Worm (Caenorhabditis elegans) whole organism, young adult: Measurements from ENCODE around the gene C15H11.1.
A peak's percentile ranks its signal among the peaks of the same experiment; 100 is the strongest.

ENCODE experiments used
- B0019.2 ChIP-seq: fragments of 200-800 bp; sonication (Bioruptor generic); conservative IDR thresholded peaks from 2 replicates; pipeline ENCODE4 v1.3.6; 2022; ENCODE audit warnings: missing genetic modification reagents, missing genetic modification characterization, missing compliant biosample characterization
- B0336.3 ChIP-seq: fragments of 200-800 bp; sonication (Bioruptor generic); IDR thresholded peaks from 2 replicates; pipeline ENCODE4 v1.3.6; 2022; ENCODE audit warnings: missing genetic modification characterization, missing compliant biosample characterization
- C06A6.2 ChIP-seq: fragments of 200-800 bp; sonication (Bioruptor generic); conservative IDR thresholded peaks from 2 replicates; pipeline ENCODE4 v1.3.6; 2022; ENCODE audit warnings: missing genetic modification characterization, missing compliant biosample characterization
- C17E4.6 ChIP-seq: fragments of 200-800 bp; sonication (Bioruptor generic); IDR thresholded peaks from 2 replicates; pipeline ENCODE4 v1.3.6; 2022; ENCODE audit warnings: missing genetic modification reagents, missing genetic modification characterization, missing compliant biosample characterization
- D2030.7 ChIP-seq: fragments of 200-800 bp; sonication (Bioruptor generic); IDR thresholded peaks from 2 replicates; pipeline ENCODE4 v1.3.6; 2022; ENCODE audit warnings: missing genetic modification reagents, missing genetic modification characterization, missing compliant biosample characterization
- F39B2.1 ChIP-seq: fragments of 200-800 bp; sonication (Bioruptor generic); IDR thresholded peaks from 2 replicates; pipeline ENCODE4 v1.3.6; 2022; ENCODE audit warnings: missing genetic modification reagents, missing genetic modification characterization, missing compliant biosample characterization
- F57C9.4 ChIP-seq: sonication (generic microtip); optimal IDR thresholded peaks from 2 replicates; lab custom pipeline; 2017; ENCODE audit warnings: mild to moderate bottlenecking, missing genetic modification characterization, missing compliant biosample characterization
- K11D2.4 ChIP-seq: fragments of 200-800 bp; sonication (Bioruptor generic); IDR thresholded peaks from 2 replicates; pipeline ENCODE4 v1.3.6; 2022; ENCODE audit warnings: missing genetic modification reagents, missing genetic modification characterization, missing compliant biosample characterization
- Y53F4B.3 ChIP-seq: fragments of 200-800 bp; sonication (Bioruptor generic); IDR thresholded peaks from 2 replicates; pipeline ENCODE4 v1.3.6; 2022; ENCODE audit warnings: missing genetic modification reagents, missing genetic modification characterization, missing compliant biosample characterization
- Y53G8AR.9 ChIP-seq: fragments of 200-800 bp; sonication (Bioruptor generic); conservative IDR thresholded peaks from 2 replicates; pipeline ENCODE4 v1.3.6; 2022; ENCODE audit warnings: missing genetic modification reagents, missing genetic modification characterization, missing compliant biosample characterization
- Y67H2A.10 ChIP-seq: fragments of 200-800 bp; sonication (Bioruptor generic); conservative IDR thresholded peaks from 2 replicates; pipeline ENCODE4 v1.3.6; 2022; ENCODE audit warnings: missing genetic modification reagents, missing genetic modification characterization, missing compliant biosample characterization
- akir-1 ChIP-seq: fragments of 200-800 bp; sonication (Bioruptor generic); optimal IDR thresholded peaks from 2 replicates; lab custom pipeline; 2018; ENCODE audit warnings: mild to moderate bottlenecking, missing genetic modification characterization, moderate library complexity, missing compliant biosample characterization
- atf-7 ChIP-seq: sonication (generic microtip); optimal IDR thresholded peaks from 2 replicates; lab custom pipeline; 2017; ENCODE audit warnings: mild to moderate bottlenecking, missing genetic modification characterization, missing compliant biosample characterization
- attf-3 ChIP-seq: fragments of 200-800 bp; sonication (Bioruptor generic); conservative IDR thresholded peaks from 2 replicates; pipeline ENCODE4 v1.3.6; 2022; ENCODE audit warnings: missing genetic modification reagents, missing genetic modification characterization, missing compliant biosample characterization
- bed-1 ChIP-seq: fragments of 200-800 bp; sonication (Bioruptor generic); IDR thresholded peaks from 2 replicates; pipeline ENCODE4 v1.3.6; 2022; ENCODE audit warnings: missing genetic modification reagents, missing genetic modification characterization, missing compliant biosample characterization
- bed-2 ChIP-seq: fragments of 200-800 bp; sonication (Bioruptor generic); IDR thresholded peaks from 2 replicates; pipeline ENCODE4 v1.3.6; 2022; ENCODE audit warnings: missing genetic modification reagents, missing genetic modification characterization, missing compliant biosample characterization
- cebp-2 ChIP-seq: fragments of 200-800 bp; sonication (Bioruptor generic); IDR thresholded peaks from 2 replicates; pipeline ENCODE4 v1.3.6; 2022; ENCODE audit warnings: missing genetic modification characterization, missing compliant biosample characterization
- ceh-27 ChIP-seq: fragments of 200-800 bp; sonication (Bioruptor generic); optimal IDR thresholded peaks from 2 replicates; lab custom pipeline; 2018; ENCODE audit warnings: mild to moderate bottlenecking, missing genetic modification characterization, moderate library complexity, missing compliant biosample characterization
- ceh-40 ChIP-seq: fragments of 200-800 bp; sonication (Bioruptor generic); IDR thresholded peaks from 2 replicates; pipeline ENCODE4 v1.3.6; 2022; ENCODE audit warnings: missing genetic modification characterization, missing compliant biosample characterization
- ceh-58 ChIP-seq: fragments of 200-800 bp; sonication (Bioruptor generic); IDR thresholded peaks from 2 replicates; pipeline ENCODE4 v1.3.6; 2022; ENCODE audit warnings: missing genetic modification characterization, missing compliant biosample characterization
- chd-7 ChIP-seq: sonication (generic microtip); optimal IDR thresholded peaks from 2 replicates; lab custom pipeline; 2016; ENCODE audit warnings: mild to moderate bottlenecking, missing genetic modification characterization, moderate library complexity, missing compliant biosample characterization
- dox-1 ChIP-seq: fragments of 200-800 bp; sonication (Bioruptor generic); IDR thresholded peaks from 2 replicates; pipeline ENCODE4 v1.3.6; 2022; ENCODE audit warnings: missing genetic modification reagents, missing genetic modification characterization, missing compliant biosample characterization
- efl-1 ChIP-seq: fragments of 150-350 bp; optimal IDR thresholded peaks from 2 replicates; lab custom pipeline; 2014; ENCODE audit warnings: missing biosample characterization, missing genetic modification reagents, missing genetic modification characterization
- egl-18 ChIP-seq: fragments of 200-800 bp; sonication (Bioruptor generic); IDR thresholded peaks from 2 replicates; pipeline ENCODE4 v1.3.6; 2022; ENCODE audit warnings: missing genetic modification reagents, missing genetic modification characterization, missing compliant biosample characterization
- fkh-3 ChIP-seq: sonication (generic microtip); optimal IDR thresholded peaks from 2 replicates; lab custom pipeline; 2016; ENCODE audit warnings: mild to moderate bottlenecking, missing genetic modification characterization, missing compliant biosample characterization
- gei-17 ChIP-seq: fragments of 200-800 bp; sonication (Bioruptor generic); optimal IDR thresholded peaks from 2 replicates; lab custom pipeline; 2018; ENCODE audit warnings: mild to moderate bottlenecking, missing genetic modification characterization, missing compliant biosample characterization
- hlh-12 ChIP-seq: sonication (generic microtip); optimal IDR thresholded peaks from 2 replicates; lab custom pipeline; 2016; ENCODE audit warnings: missing genetic modification characterization, missing compliant biosample characterization
- hrde-1 ChIP-seq: sonication (generic microtip); optimal IDR thresholded peaks from 2 replicates; lab custom pipeline; 2016; ENCODE audit warnings: missing genetic modification characterization, mild to moderate bottlenecking, missing compliant biosample characterization, moderate library complexity, missing genotype, missing genetic modification reagents, borderline replicate concordance
- lin-40 ChIP-seq: sonication (generic microtip); optimal IDR thresholded peaks from 2 replicates; lab custom pipeline; 2016; ENCODE audit warnings: missing genetic modification characterization, mild to moderate bottlenecking, missing compliant biosample characterization, missing genotype, missing genetic modification reagents
- lin-54 ChIP-seq: fragments of 200-800 bp; sonication (Bioruptor generic); optimal IDR thresholded peaks from 2 replicates; lab custom pipeline; 2018; ENCODE audit warnings: mild to moderate bottlenecking, missing genetic modification characterization, missing compliant biosample characterization
- lir-1 ChIP-seq: fragments of 200-800 bp; sonication (Bioruptor generic); conservative IDR thresholded peaks from 2 replicates; pipeline ENCODE4 v1.3.6; 2022; ENCODE audit warnings: missing genetic modification reagents, missing genetic modification characterization, missing compliant biosample characterization
- lsl-1 ChIP-seq: fragments of 200-800 bp; sonication (Bioruptor generic); optimal IDR thresholded peaks from 2 replicates; lab custom pipeline; 2018; ENCODE audit warnings: mild to moderate bottlenecking, missing genetic modification characterization, moderate library complexity, missing compliant biosample characterization
- lsy-27 ChIP-seq: sonication (generic microtip); optimal IDR thresholded peaks from 2 replicates; lab custom pipeline; 2017; ENCODE audit warnings: missing genetic modification characterization, mild to moderate bottlenecking, missing compliant biosample characterization, antibody characterized with exemption, missing genotype, borderline replicate concordance; ENCODE audit not compliant: insufficient read depth
- madf-10 ChIP-seq: sonication (generic microtip); optimal IDR thresholded peaks from 2 replicates; lab custom pipeline; 2016; ENCODE audit warnings: mild to moderate bottlenecking, missing genetic modification characterization, missing compliant biosample characterization
- madf-3 ChIP-seq: fragments of 200-800 bp; sonication (Bioruptor generic); IDR thresholded peaks from 2 replicates; pipeline ENCODE4 v1.3.6; 2022; ENCODE audit warnings: missing genetic modification reagents, missing genetic modification characterization, missing compliant biosample characterization
- madf-6 ChIP-seq: fragments of 200-800 bp; sonication (Bioruptor generic); IDR thresholded peaks from 2 replicates; pipeline ENCODE4 v1.3.6; 2022; ENCODE audit warnings: missing genetic modification reagents, missing genetic modification characterization, missing compliant biosample characterization
- mel-28 ChIP-seq: sonication (generic microtip); optimal IDR thresholded peaks from 2 replicates; lab custom pipeline; 2016; ENCODE audit warnings: borderline replicate concordance, mild to moderate bottlenecking, missing genetic modification characterization, missing compliant biosample characterization
- mes-4 ChIP-seq: sonication (generic microtip); optimal IDR thresholded peaks from 2 replicates; lab custom pipeline; 2016; ENCODE audit warnings: missing genotype, missing genetic modification characterization, missing compliant biosample characterization
- mxl-1 ChIP-seq: sonication (generic microtip); optimal IDR thresholded peaks from 2 replicates; lab custom pipeline; 2016; ENCODE audit warnings: missing genetic modification characterization, missing compliant biosample characterization
- nfya-1 ChIP-seq: sonication (generic microtip); optimal IDR thresholded peaks from 2 replicates; lab custom pipeline; 2017; ENCODE audit warnings: antibody characterized with exemption, missing compliant biosample characterization, missing genetic modification characterization, borderline replicate concordance; ENCODE audit not compliant: insufficient read depth
- nhr-90 ChIP-seq: sonication (generic microtip); optimal IDR thresholded peaks from 2 replicates; lab custom pipeline; 2016; ENCODE audit warnings: missing genotype, mild to moderate bottlenecking, missing genetic modification characterization, missing compliant biosample characterization
- pbrm-1 ChIP-seq: fragments of 200-800 bp; sonication (Bioruptor generic); IDR thresholded peaks from 2 replicates; pipeline ENCODE4 v1.3.6; 2022; ENCODE audit warnings: missing genetic modification reagents, missing genetic modification characterization, missing compliant biosample characterization
- repo-1 ChIP-seq: sonication (generic microtip); optimal IDR thresholded peaks from 2 replicates; lab custom pipeline; 2017; ENCODE audit warnings: mild to moderate bottlenecking, missing genetic modification characterization, missing compliant biosample characterization
- snpc-1.1 ChIP-seq: sonication (generic microtip); optimal IDR thresholded peaks from 2 replicates; lab custom pipeline; 2017; ENCODE audit warnings: missing genetic modification characterization, mild to moderate bottlenecking, missing compliant biosample characterization, antibody characterized with exemption, moderate library complexity, missing genotype, missing genetic modification reagents; ENCODE audit not compliant: insufficient read depth
- snpc-3.4 ChIP-seq: sonication (generic microtip); optimal IDR thresholded peaks from 2 replicates; lab custom pipeline; 2017; ENCODE audit warnings: missing genetic modification characterization, mild to moderate bottlenecking, missing compliant biosample characterization, antibody characterized with exemption, moderate library complexity, missing genotype, missing genetic modification reagents
- sptf-2 ChIP-seq: fragments of 200-800 bp; sonication (Bioruptor generic); optimal IDR thresholded peaks from 2 replicates; lab custom pipeline; 2018; ENCODE audit warnings: mild to moderate bottlenecking, missing genetic modification characterization, missing compliant biosample characterization
- xnd-1 ChIP-seq: sonication (generic microtip); optimal IDR thresholded peaks from 2 replicates; lab custom pipeline; 2016; ENCODE audit warnings: missing genotype, missing genetic modification reagents, missing genetic modification characterization, missing compliant biosample characterization
- ztf-3 ChIP-seq: fragments of 200-800 bp; sonication (Bioruptor generic); optimal IDR thresholded peaks from 2 replicates; lab custom pipeline; 2018; ENCODE audit warnings: mild to moderate bottlenecking, missing genetic modification characterization, missing compliant biosample characterization

Gene C15H11.1

ce11 chrV:14350949-14351348 is 42.7 kb upstream of the C15H11.1 start (continued):
- peak; percentile 71 for TF ChIP-seq B0336.3 (GFP tag; lab: Robert Waterston, UW)
- TF ChIP-seq bed-1 (GFP tag; lab: Robert Waterston, UW), result no peak
- TF ChIP-seq F39B2.1 (GFP tag; lab: Robert Waterston, UW), result no peak
- TF ChIP-seq sptf-2 (GFP tag; lab: Kevin White, UChicago), result no peak
- 0 out of 2 replicates have a peak, but pooled peaks have one; percentile 32 for TF ChIP-seq attf-3 (GFP tag; lab: Robert Waterston, UW)
- no peak for TF ChIP-seq D2030.7 (GFP tag; lab: Robert Waterston, UW)
- no peak for TF ChIP-seq ztf-3 (GFP tag; lab: Kevin White, UChicago)
- TF ChIP-seq C17E4.6 (GFP tag; lab: Robert Waterston, UW), result 0 out of 2 replicates have a peak, but pooled peaks have one; percentile 41
- TF ChIP-seq hrde-1 (tag; lab: Kevin White, UChicago), result no peak
- peak; percentile 80 for TF ChIP-seq nhr-90 (tag; lab: Kevin White, UChicago)
- TF ChIP-seq mxl-1 (tag; lab: Kevin White, UChicago), result no peak
- TF ChIP-seq lsy-27 (tag; lab: Kevin White, UChicago), result no peak
- TF ChIP-seq B0019.2 (GFP tag; lab: Robert Waterston, UW), result no peak
- no peak for TF ChIP-seq mes-4 (tag; lab: Kevin White, UChicago)
- no peak for TF ChIP-seq hlh-12
- 0 out of 2 replicates have a peak, but pooled peaks have one; percentile 18 for TF ChIP-seq madf-3 (GFP tag; lab: Robert Waterston, UW)
- peak; percentile 44 for TF ChIP-seq efl-1 (GFP tag; lab: Kevin White, UChicago)
- no peak for TF ChIP-seq Y53F4B.3 (GFP tag; lab: Robert Waterston, UW)
- TF ChIP-seq akir-1 (GFP tag; lab: Kevin White, UChicago), result peak; percentile 18
- TF ChIP-seq Y67H2A.10 (GFP tag; lab: Robert Waterston, UW), result peak; percentile 85
- TF ChIP-seq pbrm-1 (GFP tag; lab: Robert Waterston, UW), result peak; percentile 68; the same call in 1 of the 2 replicates
- TF ChIP-seq Y53G8AR.9 (GFP tag; lab: Robert Waterston, UW), result peak; percentile 55
- TF ChIP-seq dox-1 (GFP tag; lab: Robert Waterston, UW), result peak; percentile 90
- TF ChIP-seq cebp-2 (GFP tag; lab: Robert Waterston, UW), result no peak
- no peak for TF ChIP-seq nfya-1 (tag; lab: Kevin White, UChicago)
- peak; percentile 98 for TF ChIP-seq madf-10 (tag; lab: Kevin White, UChicago)
- peak; percentile 87 for TF ChIP-seq ceh-27
- no peak for TF ChIP-seq mel-28 (tag; lab: Kevin White, UChicago)
- TF ChIP-seq ceh-58 (GFP tag; lab: Robert Waterston, UW), result no peak
- TF ChIP-seq madf-6, result no peak
- peak; percentile 59; the same call in 1 of the 2 replicates for TF ChIP-seq C06A6.2 (GFP tag; lab: Robert Waterston, UW)
- TF ChIP-seq egl-18 (GFP tag; lab: Robert Waterston, UW), result no peak
- 0 out of 2 replicates have a peak, but pooled peaks have one; percentile 17 for TF ChIP-seq bed-2 (GFP tag; lab: Robert Waterston, UW)
- peak; percentile 77 for TF ChIP-seq lin-54
- 0 out of 2 replicates have a peak, but pooled peaks have one; percentile 47 for TF ChIP-seq lir-1 (GFP tag; lab: Robert Waterston, UW)
- TF ChIP-seq gei-17 (GFP tag; lab: Kevin White, UChicago), result no peak
- no peak for TF ChIP-seq F57C9.4 (tag; lab: Kevin White, UChicago)
- peak; percentile 33 for TF ChIP-seq repo-1 (tag; lab: Kevin White, UChicago)
- TF ChIP-seq chd-7, result peak; percentile 23
- peak; percentile 46; the same call in 1 of the 2 replicates for TF ChIP-seq K11D2.4
- TF ChIP-seq atf-7 (tag; lab: Kevin White, UChicago), result peak; percentile 76
- no peak for TF ChIP-seq fkh-3 (tag; lab: Kevin White, UChicago)
- no peak for TF ChIP-seq snpc-1.1
- TF ChIP-seq lin-40, result peak; percentile 77
- TF ChIP-seq xnd-1 (tag; lab: Kevin White, UChicago), result no peak
- TF ChIP-seq snpc-3.4, result no peak
- no peak for TF ChIP-seq lsl-1 (GFP tag; lab: Kevin White, UChicago)
- 0 out of 2 replicates have a peak, but pooled peaks have one; percentile 23 for TF ChIP-seq ceh-40
